Worm (Caenorhabditis elegans): Measurements from ENCODE around the gene srg-47.
A peak's percentile ranks its signal among the peaks of the same experiment; 100 is the strongest.

The srg-47 gene

DNA sequence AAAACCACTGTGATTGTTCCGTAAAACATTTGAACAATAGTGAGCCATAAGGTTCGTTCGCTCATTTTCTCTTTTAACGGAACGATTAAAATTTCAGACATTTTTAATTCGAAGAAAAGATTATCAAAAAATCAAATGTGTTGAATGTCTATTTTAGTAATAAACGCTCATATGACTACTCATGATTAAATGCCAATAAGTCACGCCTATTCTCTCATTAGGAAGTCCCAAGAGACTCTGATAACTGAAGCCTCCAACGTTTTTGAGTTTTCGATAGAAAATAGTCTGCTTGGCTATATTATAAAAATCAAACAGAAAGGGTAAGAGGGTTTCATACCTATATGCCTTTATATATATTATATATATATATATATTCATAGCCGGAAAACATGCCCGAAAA lies at the start of gene srg-47:
TSS of gene srg-47 (minus strand) at position 101 of the 400 bp plus-strand sequence.
- no peak for TF ChIP-seq mdl-1 (tag; optimal IDR thresholded peaks at IDR 0.05)
- TF ChIP-seq snpc-4 (tag; optimal IDR thresholded peaks at IDR 0.05) = no peak
- TF ChIP-seq nhr-23 (tag; optimal IDR thresholded peaks at IDR 0.05) = no peak

DNA sequence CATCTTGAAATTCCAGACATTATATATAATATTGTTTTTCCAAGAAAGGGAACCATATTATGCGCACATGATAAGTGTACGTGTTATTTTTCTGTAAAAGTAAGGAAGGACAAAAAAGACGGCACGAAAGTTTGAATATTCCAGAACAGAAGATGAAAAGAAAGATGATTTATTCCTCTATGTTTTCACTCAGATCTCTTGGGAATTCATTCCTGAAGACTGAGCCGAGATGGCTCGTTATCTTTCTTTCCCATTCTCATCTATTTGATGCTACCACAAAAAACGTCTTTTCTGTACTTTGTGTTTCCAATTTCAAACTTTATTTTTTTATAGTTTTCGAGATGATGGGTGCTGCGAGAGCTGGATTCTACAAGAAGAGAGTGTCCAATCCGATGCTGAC lies 47.7 kb upstream of the srg-47 start:
- TF ChIP-seq lsy-12 (tag; optimal IDR thresholded peaks at IDR 0.05) (no peak), ama-1 (optimal IDR thresholded peaks at IDR 0.05) (no peak), ceh-9 (tag; optimal IDR thresholded peaks at IDR 0.05) (no peak), nhr-67 (tag; optimal IDR thresholded peaks at IDR 0.05) (no peak), tbx-2 (tag; optimal IDR thresholded peaks at IDR 0.05) (no peak), elt-3 (tag; optimal IDR thresholded peaks at IDR 0.05) (no peak), ceh-28 (tag; optimal IDR thresholded peaks at IDR 0.05) (no peak), elt-1 (tag; optimal IDR thresholded peaks at IDR 0.05) (peak; percentile 66)

DNA sequence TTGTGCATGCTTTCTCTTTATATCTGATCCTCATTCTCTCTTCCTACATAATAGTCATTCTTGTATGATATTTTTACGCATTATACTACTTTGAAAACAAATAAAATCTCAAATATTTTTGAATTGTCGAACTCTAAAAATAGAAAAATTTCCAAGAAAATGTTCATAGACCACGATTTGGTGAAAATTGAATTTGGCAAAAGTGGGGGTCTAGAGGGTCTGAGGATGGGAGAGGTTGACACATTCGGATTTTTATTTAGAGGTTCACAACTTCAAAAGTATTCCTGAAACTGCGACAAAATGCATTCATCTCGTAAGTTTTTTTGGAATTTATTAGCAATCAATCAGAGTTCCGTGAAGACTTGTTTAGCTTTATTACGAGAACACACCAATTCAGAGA lies 43.9 kb upstream of the srg-47 start, which contains the start of gene glb-22:
TSS of gene glb-22 (plus strand) at position 301 of the 400 bp plus-strand sequence.
- TF ChIP-seq ceh-16 (tag; optimal IDR thresholded peaks at IDR 0.05) (no peak), nhr-25 (tag; optimal IDR thresholded peaks at IDR 0.05) (no peak), lin-39 (tag; optimal IDR thresholded peaks at IDR 0.05) (no peak), egl-27 (tag; optimal IDR thresholded peaks at IDR 0.05) (no peak), mml-1 (tag; optimal IDR thresholded peaks at IDR 0.05) (no peak), ceh-82 (tag; optimal IDR thresholded peaks at IDR 0.05) (no peak), hmg-11 (tag; optimal IDR thresholded peaks at IDR 0.05) (no peak), nhr-77 (tag; optimal IDR thresholded peaks at IDR 0.05) (no peak), fkh-2 (tag; optimal IDR thresholded peaks at IDR 0.05) (no peak), nhr-76 (tag; optimal IDR thresholded peaks at IDR 0.05) (no peak), ZK546.5 (tag; optimal IDR thresholded peaks at IDR 0.05) (no peak), jun-1 (tag; optimal IDR thresholded peaks at IDR 0.05) (no peak), nhr-28 (tag; optimal IDR thresholded peaks at IDR 0.05) (no peak), daf-12 (tag; optimal IDR thresholded peaks at IDR 0.05) (no peak), nhr-67 (tag; optimal IDR thresholded peaks at IDR 0.05) (no peak), ceh-28 (tag; optimal IDR thresholded peaks at IDR 0.05) (no peak), unc-39 (tag; optimal IDR thresholded peaks at IDR 0.05) (no peak), nhr-11 (tag; optimal IDR thresholded peaks at IDR 0.05) (no peak), zag-1 (tag; optimal IDR thresholded peaks at IDR 0.05) (no peak)

DNA sequence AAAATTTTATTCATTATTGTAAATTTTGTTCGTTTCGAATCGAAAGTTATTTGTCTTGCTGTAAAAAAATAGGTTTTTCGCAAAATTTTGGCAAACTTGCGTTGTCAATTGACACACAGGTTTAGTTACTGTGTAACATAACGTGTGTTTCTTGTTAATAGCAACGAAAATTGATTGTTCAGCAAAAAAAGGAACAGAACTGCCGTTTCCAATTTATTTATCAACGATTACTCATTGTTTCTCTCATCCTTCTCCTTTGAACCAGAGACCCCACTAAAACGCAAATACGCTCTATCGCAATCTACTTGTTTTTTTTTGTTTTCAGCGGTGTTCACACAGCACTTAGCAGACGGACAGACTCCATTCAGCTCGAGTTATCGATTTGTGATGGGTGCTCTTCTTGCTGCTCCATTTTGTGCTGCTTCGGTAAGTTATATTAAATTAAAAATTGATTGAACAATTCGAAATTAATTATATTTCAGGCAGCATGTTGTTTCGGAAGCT lies 41.6 kb upstream of the srg-47 start, which contains the start of gene R11H6.2:
TSS of gene R11H6.2 (plus strand) at position 326 of the 504 bp plus-strand sequence.
- peak; percentile 44 for TF ChIP-seq hmg-11 (tag; optimal IDR thresholded peaks at IDR 0.05)
- peak; percentile 31 for TF ChIP-seq lin-39 (tag; optimal IDR thresholded peaks at IDR 0.05)
- peak; percentile 44 for TF ChIP-seq nfya-1 (tag; optimal IDR thresholded peaks at IDR 0.05; ENCODE audit: insufficient read depth)
- peak; percentile 65 for TF ChIP-seq lin-15B (tag; optimal IDR thresholded peaks at IDR 0.05)
- TF ChIP-seq pqm-1 (tag; optimal IDR thresholded peaks at IDR 0.05) = peak; percentile 16
- TF ChIP-seq nhr-25 (tag; optimal IDR thresholded peaks at IDR 0.05) = peak; percentile 37
- peak; percentile 5 for TF ChIP-seq egl-5 (tag; optimal IDR thresholded peaks at IDR 0.05)
- TF ChIP-seq mdl-1 (tag; optimal IDR thresholded peaks at IDR 0.05) = no peak
- no peak for TF ChIP-seq ceh-28 (tag; optimal IDR thresholded peaks at IDR 0.05)
- peak; percentile 51 for TF ChIP-seq snpc-4 (tag; optimal IDR thresholded peaks at IDR 0.05)
- peak; percentile 16 for TF ChIP-seq elt-2 (tag; optimal IDR thresholded peaks at IDR 0.05)

DNA sequence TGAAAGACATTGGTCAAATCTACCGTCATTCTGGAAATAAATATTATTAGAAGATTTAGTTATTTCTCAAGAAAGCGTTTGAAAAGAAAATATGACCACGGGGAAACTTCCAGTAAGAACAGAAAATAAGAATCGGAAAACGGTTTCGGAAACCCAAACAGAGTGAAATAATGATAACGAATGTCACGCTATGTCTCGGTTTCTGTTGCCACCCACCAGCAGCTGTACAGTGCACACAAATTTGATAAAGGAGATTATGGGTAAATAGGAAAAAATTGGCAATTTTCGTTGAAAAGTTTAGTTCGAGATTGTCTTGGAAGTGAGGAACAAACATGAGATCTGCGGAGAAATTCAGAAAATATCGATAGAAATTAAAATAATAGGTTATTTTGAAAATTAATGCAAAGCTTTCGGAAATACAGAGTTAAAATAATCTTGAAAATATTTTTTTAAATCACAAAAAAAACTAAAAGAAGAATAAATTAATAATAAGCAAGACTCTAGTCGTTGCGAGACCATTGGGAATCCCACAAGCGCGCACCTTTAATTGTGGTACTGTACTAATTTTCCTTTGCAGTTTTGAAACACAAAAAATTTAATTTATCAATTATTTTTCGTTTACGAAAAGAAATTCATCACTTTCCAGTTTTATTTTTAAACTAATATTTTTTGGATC lies 41.1 kb upstream of the srg-47 start, which contains the start of gene pes-9:
TSS of gene pes-9 (minus strand) at position 30 of the 676 bp plus-strand sequence.
- TF ChIP-seq elt-2 (tag; optimal IDR thresholded peaks at IDR 0.05) = peak; percentile 68
- TF ChIP-seq nhr-43 (tag; optimal IDR thresholded peaks at IDR 0.05; ENCODE audit: poor library complexity, severe bottlenecking) = no peak
- TF ChIP-seq skn-1 (tag; optimal IDR thresholded peaks at IDR 0.05) = no peak
- peak; percentile 24 for TF ChIP-seq pqm-1 (tag; optimal IDR thresholded peaks at IDR 0.05)

All from whole organism, L3 larva.